Fruit fly (Drosophila melanogaster): ENCODE measurements around the gene Cyp4d20.
A peak's percentile ranks its signal among the peaks of the same experiment; 100 is the strongest.

Gene Cyp4d20

DNA sequence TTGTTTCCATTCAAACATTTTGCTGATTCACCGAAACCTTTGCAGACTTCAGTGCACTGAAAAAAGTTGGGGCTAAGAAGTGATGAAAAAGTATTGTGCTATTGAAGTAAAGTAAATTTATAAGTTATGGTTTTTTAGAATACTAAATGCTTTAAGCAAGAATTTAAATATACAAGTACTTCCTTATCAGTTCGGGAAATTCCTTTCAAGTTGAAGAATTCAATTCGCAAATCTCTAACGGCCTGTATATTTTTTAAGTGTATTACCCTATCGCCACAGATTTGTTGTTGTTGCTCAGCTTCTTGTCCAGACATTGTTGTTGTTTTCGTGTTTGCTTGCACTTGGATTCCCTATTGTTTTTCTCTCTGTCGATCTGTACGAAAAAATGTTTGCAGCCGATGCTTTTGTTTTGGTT lies 10.8 kb downstream of the Cyp4d20 start:
- TF ChIP-seq CrebA (GFP tag; optimal IDR thresholded peaks at IDR 0.05; ENCODE audit: borderline replicate concordance) (peak; percentile 26), lola (GFP tag; optimal IDR thresholded peaks at IDR 0.05) (no peak), usp (GFP tag; optimal IDR thresholded peaks at IDR 0.05) (no peak), h (GFP tag; optimal IDR thresholded peaks at IDR 0.05) (peak; percentile 98), Dfd (GFP tag; optimal IDR thresholded peaks at IDR 0.05) (no peak), br (GFP tag; optimal IDR thresholded peaks at IDR 0.05) (peak; percentile 84), Sp1 (GFP tag; optimal IDR thresholded peaks at IDR 0.05) (peak; percentile 90), dmrt93B (GFP tag; optimal IDR thresholded peaks at IDR 0.05) (peak; percentile 73), Hnf4 (GFP tag; optimal IDR thresholded peaks at IDR 0.05) (peak; percentile 65), Vsx2 (GFP tag; optimal IDR thresholded peaks at IDR 0.05; ENCODE audit: partially characterized antibody) (no peak), Hr83 (GFP tag; optimal IDR thresholded peaks at IDR 0.05; ENCODE audit: poor library complexity, severe bottlenecking) (no peak), sage (GFP tag; optimal IDR thresholded peaks at IDR 0.05) (peak; percentile 78), Dif (GFP tag; optimal IDR thresholded peaks at IDR 0.05; ENCODE audit: partially characterized antibody) (no peak), Myc (optimal IDR thresholded peaks at IDR 0.05) (no peak), dsf (GFP tag; optimal IDR thresholded peaks at IDR 0.05; ENCODE audit: borderline replicate concordance) (peak; percentile 19), ey (GFP tag; optimal IDR thresholded peaks at IDR 0.05) (peak; percentile 86), Mio (GFP tag; optimal IDR thresholded peaks at IDR 0.05) (no peak), GATAd (GFP tag; optimal IDR thresholded peaks at IDR 0.05) (peak; percentile 66), CG9705 (GFP tag; optimal IDR thresholded peaks at IDR 0.05) (peak; percentile 77), brk (GFP tag; optimal IDR thresholded peaks at IDR 0.05) (peak; percentile 80), pan (optimal IDR thresholded peaks at IDR 0.05) (no peak), dl (GFP tag; optimal IDR thresholded peaks at IDR 0.05; ENCODE audit: insufficient read depth in 1 of 2, partially characterized antibody in 2 of 2) (no peak), Rel (GFP tag; optimal IDR thresholded peaks at IDR 0.05) (peak; percentile 79), Rel (tag; optimal IDR thresholded peaks at IDR 0.05) (peak; percentile 70), woc (GFP tag; optimal IDR thresholded peaks at IDR 0.05) (peak; percentile 90), foxo (GFP tag; optimal IDR thresholded peaks at IDR 0.05) (peak; percentile 13 to 95), Hr78 (GFP tag; optimal IDR thresholded peaks at IDR 0.05) (no peak), CG32264 (GFP tag; optimal IDR thresholded peaks at IDR 0.05) (peak; percentile 82), Abd-B (GFP tag; optimal IDR thresholded peaks at IDR 0.05) (no peak), OdsH (GFP tag; optimal IDR thresholded peaks at IDR 0.05) (peak; percentile 89), Jra (GFP tag; optimal IDR thresholded peaks at IDR 0.05) (peak; percentile 81), N (GFP tag; optimal IDR thresholded peaks at IDR 0.05) (no peak), fru (GFP tag; optimal IDR thresholded peaks at IDR 0.05) (peak; percentile 85), psq (GFP tag; optimal IDR thresholded peaks at IDR 0.05) (peak; percentile 87), HLH106 (tag; optimal IDR thresholded peaks at IDR 0.05) (peak; percentile 91), jim (GFP tag; optimal IDR thresholded peaks at IDR 0.05) (no peak), tai (GFP tag; optimal IDR thresholded peaks at IDR 0.05) (peak; percentile 77), rgr (GFP tag; optimal IDR thresholded peaks at IDR 0.05) (peak; percentile 89), sv (GFP tag; optimal IDR thresholded peaks at IDR 0.05) (peak; percentile 49)

DNA sequence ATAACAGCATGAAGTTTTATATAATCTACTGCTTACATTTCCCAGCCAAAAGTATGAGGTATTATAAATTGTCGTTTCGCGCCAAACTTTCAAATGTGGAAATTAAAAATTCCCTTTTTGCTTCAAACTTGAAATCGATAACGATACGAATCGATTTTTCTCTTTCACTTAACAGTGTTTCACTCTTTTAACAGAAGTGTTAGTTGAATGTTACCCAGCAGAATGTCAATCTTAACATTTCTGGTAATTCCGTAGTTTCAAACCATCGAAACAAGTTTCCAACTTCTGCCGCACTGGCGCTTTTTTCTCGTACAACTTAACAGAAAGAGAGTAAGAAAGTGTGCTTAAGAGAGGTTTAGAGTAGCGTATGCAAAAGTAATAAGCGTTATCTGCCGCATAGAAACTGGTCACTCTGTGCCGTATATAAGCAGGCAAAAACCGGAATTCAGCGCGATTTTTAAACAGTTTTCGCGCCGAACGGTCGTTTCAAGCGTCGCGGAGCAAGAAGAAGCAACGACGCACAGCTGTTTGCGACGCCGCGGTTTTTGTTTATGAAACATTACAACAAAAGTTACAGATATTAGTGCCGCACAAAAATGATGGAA lies 11.7 kb downstream of the Cyp4d20 start:
- TF ChIP-seq Rel (GFP tag; optimal IDR thresholded peaks at IDR 0.05) (no peak), Rel (tag; optimal IDR thresholded peaks at IDR 0.05) (peak; percentile 33), OdsH (GFP tag; optimal IDR thresholded peaks at IDR 0.05) (peak; percentile 24), tai (GFP tag; optimal IDR thresholded peaks at IDR 0.05) (peak; percentile 35), HLH106 (tag; optimal IDR thresholded peaks at IDR 0.05) (peak; percentile 4), usp (GFP tag; optimal IDR thresholded peaks at IDR 0.05) (no peak), Myc (optimal IDR thresholded peaks at IDR 0.05) (peak; percentile 43), h (GFP tag; optimal IDR thresholded peaks at IDR 0.05) (peak; percentile 38), sv (GFP tag; optimal IDR thresholded peaks at IDR 0.05) (no peak), CG9705 (GFP tag; optimal IDR thresholded peaks at IDR 0.05) (no peak), Mio (GFP tag; optimal IDR thresholded peaks at IDR 0.05) (no peak), Hr78 (GFP tag; optimal IDR thresholded peaks at IDR 0.05) (no peak), dl (GFP tag; optimal IDR thresholded peaks at IDR 0.05; ENCODE audit: insufficient read depth in 1 of 2, partially characterized antibody in 2 of 2) (no peak), sage (GFP tag; optimal IDR thresholded peaks at IDR 0.05) (peak; percentile 8), jim (GFP tag; optimal IDR thresholded peaks at IDR 0.05) (no peak), Dif (GFP tag; optimal IDR thresholded peaks at IDR 0.05; ENCODE audit: partially characterized antibody) (peak; percentile 70), Hr83 (GFP tag; optimal IDR thresholded peaks at IDR 0.05; ENCODE audit: poor library complexity, severe bottlenecking) (peak; percentile 51), br (GFP tag; optimal IDR thresholded peaks at IDR 0.05) (peak; percentile 20), Dfd (GFP tag; optimal IDR thresholded peaks at IDR 0.05) (no peak), psq (GFP tag; optimal IDR thresholded peaks at IDR 0.05) (no peak), Vsx2 (GFP tag; optimal IDR thresholded peaks at IDR 0.05; ENCODE audit: partially characterized antibody) (peak; percentile 28), brk (GFP tag; optimal IDR thresholded peaks at IDR 0.05) (peak; percentile 32), Abd-B (GFP tag; optimal IDR thresholded peaks at IDR 0.05) (no peak), Sp1 (GFP tag; optimal IDR thresholded peaks at IDR 0.05) (peak; percentile 2), CrebA (GFP tag; optimal IDR thresholded peaks at IDR 0.05; ENCODE audit: borderline replicate concordance) (peak; percentile 36), pan (optimal IDR thresholded peaks at IDR 0.05) (no peak), woc (GFP tag; optimal IDR thresholded peaks at IDR 0.05) (no peak), Hnf4 (GFP tag; optimal IDR thresholded peaks at IDR 0.05) (peak; percentile 31), fru (GFP tag; optimal IDR thresholded peaks at IDR 0.05) (peak; percentile 100), CG32264 (GFP tag; optimal IDR thresholded peaks at IDR 0.05) (no peak), lola (GFP tag; optimal IDR thresholded peaks at IDR 0.05) (no peak), N (GFP tag; optimal IDR thresholded peaks at IDR 0.05) (no peak), Jra (GFP tag; optimal IDR thresholded peaks at IDR 0.05) (no peak), ey (GFP tag; optimal IDR thresholded peaks at IDR 0.05) (peak; percentile 7), GATAd (GFP tag; optimal IDR thresholded peaks at IDR 0.05) (no peak), rgr (GFP tag; optimal IDR thresholded peaks at IDR 0.05) (no peak), foxo (GFP tag; optimal IDR thresholded peaks at IDR 0.05) (peak in 1 of 2 experiments; percentile 28), dsf (GFP tag; optimal IDR thresholded peaks at IDR 0.05; ENCODE audit: borderline replicate concordance) (no peak), dmrt93B (GFP tag; optimal IDR thresholded peaks at IDR 0.05) (no peak)
